Worm (Caenorhabditis elegans) whole organism, young adult: ENCODE measurements around the gene aakg-3.

Experiments used
- B0035.1 ChIP-seq: sonication (generic microtip); optimal IDR thresholded peaks from 2 replicates; lab custom pipeline; 2016; ENCODE audit warnings: missing genetic modification characterization, mild to moderate bottlenecking, missing compliant biosample characterization, missing genotype, missing genetic modification reagents
- B0261.1 ChIP-seq: sonication (generic microtip); optimal IDR thresholded peaks from 2 replicates; lab custom pipeline; 2016; ENCODE audit warnings: mild to moderate bottlenecking, missing genetic modification characterization, moderate library complexity, missing compliant biosample characterization
- C17E4.6 ChIP-seq: fragments of 200-800 bp; sonication (Bioruptor generic); IDR thresholded peaks from 2 replicates; pipeline ENCODE4 v1.3.6; 2022; ENCODE audit warnings: missing genetic modification reagents, missing genetic modification characterization, missing compliant biosample characterization
- D2030.7 ChIP-seq: fragments of 200-800 bp; sonication (Bioruptor generic); IDR thresholded peaks from 2 replicates; pipeline ENCODE4 v1.3.6; 2022; ENCODE audit warnings: missing genetic modification reagents, missing genetic modification characterization, missing compliant biosample characterization
- F23B12.7 ChIP-seq: sonication (generic microtip); optimal IDR thresholded peaks from 2 replicates; lab custom pipeline; 2017; ENCODE audit warnings: missing genetic modification characterization, mild to moderate bottlenecking, missing compliant biosample characterization, antibody characterized with exemption, moderate library complexity; ENCODE audit not compliant: insufficient read depth
- F33H1.4 ChIP-seq: fragments of 200-800 bp; sonication (Bioruptor generic); IDR thresholded peaks from 2 replicates; pipeline ENCODE4 v1.3.6; 2022; ENCODE audit warnings: missing genetic modification reagents, missing genetic modification characterization, missing compliant biosample characterization
- F52B5.7 ChIP-seq: sonication (generic microtip); optimal IDR thresholded peaks from 2 replicates; lab custom pipeline; 2016; ENCODE audit warnings: mild to moderate bottlenecking, missing genetic modification characterization, missing compliant biosample characterization
- F57C9.4 ChIP-seq: sonication (generic microtip); optimal IDR thresholded peaks from 2 replicates; lab custom pipeline; 2017; ENCODE audit warnings: mild to moderate bottlenecking, missing genetic modification characterization, missing compliant biosample characterization
- K11D2.4 ChIP-seq: fragments of 200-800 bp; sonication (Bioruptor generic); IDR thresholded peaks from 2 replicates; pipeline ENCODE4 v1.3.6; 2022; ENCODE audit warnings: missing genetic modification reagents, missing genetic modification characterization, missing compliant biosample characterization
- K12H6.12 ChIP-seq: fragments of 200-800 bp; sonication (Bioruptor generic); optimal IDR thresholded peaks from 2 replicates; lab custom pipeline; 2018; ENCODE audit warnings: mild to moderate bottlenecking, missing genetic modification characterization, missing compliant biosample characterization
- Y53F4B.3 ChIP-seq: fragments of 200-800 bp; sonication (Bioruptor generic); IDR thresholded peaks from 2 replicates; pipeline ENCODE4 v1.3.6; 2022; ENCODE audit warnings: missing genetic modification reagents, missing genetic modification characterization, missing compliant biosample characterization
- Y79H2A.3 ChIP-seq: fragments of 200-800 bp; sonication (Bioruptor generic); conservative IDR thresholded peaks from 2 replicates; pipeline ENCODE4 v1.3.6; 2022; ENCODE audit warnings: missing genetic modification reagents, missing genetic modification characterization, missing compliant biosample characterization
- Y95B8A.8 ChIP-seq: fragments of 200-800 bp; sonication (Bioruptor generic); IDR thresholded peaks from 2 replicates; pipeline ENCODE4 v1.3.6; 2022; ENCODE audit warnings: missing genetic modification reagents, missing genetic modification characterization, missing compliant biosample characterization
- bed-1 ChIP-seq: fragments of 200-800 bp; sonication (Bioruptor generic); IDR thresholded peaks from 2 replicates; pipeline ENCODE4 v1.3.6; 2022; ENCODE audit warnings: missing genetic modification reagents, missing genetic modification characterization, missing compliant biosample characterization
- ccch-3 ChIP-seq: fragments of 200-800 bp; sonication (Bioruptor generic); optimal IDR thresholded peaks from 2 replicates; lab custom pipeline; 2018; ENCODE audit warnings: mild to moderate bottlenecking, missing genetic modification characterization, missing compliant biosample characterization
- cebp-2 ChIP-seq: fragments of 200-800 bp; sonication (Bioruptor generic); IDR thresholded peaks from 2 replicates; pipeline ENCODE4 v1.3.6; 2022; ENCODE audit warnings: missing genetic modification characterization, missing compliant biosample characterization
- ceh-27 ChIP-seq: fragments of 200-800 bp; sonication (Bioruptor generic); optimal IDR thresholded peaks from 2 replicates; lab custom pipeline; 2018; ENCODE audit warnings: mild to moderate bottlenecking, missing genetic modification characterization, moderate library complexity, missing compliant biosample characterization
- ceh-58 ChIP-seq: fragments of 200-800 bp; sonication (Bioruptor generic); IDR thresholded peaks from 2 replicates; pipeline ENCODE4 v1.3.6; 2022; ENCODE audit warnings: missing genetic modification characterization, missing compliant biosample characterization
- ceh-79 ChIP-seq: sonication (generic microtip); optimal IDR thresholded peaks from 2 replicates; lab custom pipeline; 2017; ENCODE audit warnings: mild to moderate bottlenecking, missing genetic modification characterization, missing compliant biosample characterization
- dpl-1 ChIP-seq: fragments of 150-350 bp; optimal IDR thresholded peaks from 2 replicates; lab custom pipeline; 2014; ENCODE audit warnings: missing biosample characterization, missing genetic modification reagents, missing genetic modification characterization
- egl-18 ChIP-seq: fragments of 200-800 bp; sonication (Bioruptor generic); IDR thresholded peaks from 2 replicates; pipeline ENCODE4 v1.3.6; 2022; ENCODE audit warnings: missing genetic modification reagents, missing genetic modification characterization, missing compliant biosample characterization
- fkh-3 ChIP-seq: sonication (generic microtip); optimal IDR thresholded peaks from 2 replicates; lab custom pipeline; 2016; ENCODE audit warnings: mild to moderate bottlenecking, missing genetic modification characterization, missing compliant biosample characterization
- him-1 ChIP-seq: sonication (generic microtip); optimal IDR thresholded peaks from 2 replicates; lab custom pipeline; 2016; ENCODE audit warnings: missing genotype, missing genetic modification reagents, missing genetic modification characterization, missing compliant biosample characterization
- hlh-26 ChIP-seq: fragments of 200-800 bp; sonication (Bioruptor generic); conservative IDR thresholded peaks from 2 replicates; pipeline ENCODE4 v1.3.6; 2022; ENCODE audit warnings: missing genetic modification reagents, missing genetic modification characterization, missing compliant biosample characterization
- let-607 ChIP-seq, 2 experiments: fragments of 200-800 bp in 1 of 2; sonication (Bioruptor generic) in 1 of 2; sonication (generic microtip) in 1 of 2; optimal IDR thresholded peaks; 2 replicates each; lab custom pipeline; 2016 to 2018; ENCODE audit warnings: mild to moderate bottlenecking in 2 of 2, missing compliant biosample characterization in 2 of 2, missing genetic modification characterization in 2 of 2, moderate library complexity in 2 of 2, missing genotype in 1 of 2
- lin-35 ChIP-seq, 3 experiments: fragments of 150-350 bp in 2 of 3; sonication (generic microtip) in 1 of 3; optimal IDR thresholded peaks; 2 replicates each; lab custom pipeline; 2014 to 2018; ENCODE audit warnings: missing biosample characterization in 3 of 3, missing genetic modification characterization in 3 of 3, missing genetic modification reagents in 3 of 3
- lsy-27 ChIP-seq: sonication (generic microtip); optimal IDR thresholded peaks from 2 replicates; lab custom pipeline; 2017; ENCODE audit warnings: missing genetic modification characterization, mild to moderate bottlenecking, missing compliant biosample characterization, antibody characterized with exemption, missing genotype, borderline replicate concordance; ENCODE audit not compliant: insufficient read depth
- madf-8 ChIP-seq: fragments of 200-800 bp; sonication (Bioruptor generic); conservative IDR thresholded peaks from 2 replicates; pipeline ENCODE4 v1.3.6; 2022; ENCODE audit warnings: missing genetic modification reagents, missing genetic modification characterization, missing compliant biosample characterization
- mes-4 ChIP-seq: sonication (generic microtip); optimal IDR thresholded peaks from 2 replicates; lab custom pipeline; 2016; ENCODE audit warnings: missing genotype, missing genetic modification characterization, missing compliant biosample characterization
- mxl-1 ChIP-seq: sonication (generic microtip); optimal IDR thresholded peaks from 2 replicates; lab custom pipeline; 2016; ENCODE audit warnings: missing genetic modification characterization, missing compliant biosample characterization
- nfya-2 ChIP-seq: fragments of 200-800 bp; sonication (Bioruptor generic); IDR thresholded peaks from 2 replicates; pipeline ENCODE4 v1.3.6; 2022; ENCODE audit warnings: missing genetic modification reagents, missing genetic modification characterization, missing compliant biosample characterization
- nhr-179 ChIP-seq: sonication (generic microtip); optimal IDR thresholded peaks from 2 replicates; lab custom pipeline; 2016; ENCODE audit warnings: mild to moderate bottlenecking, missing genetic modification characterization, missing compliant biosample characterization
- rcor-1 ChIP-seq: fragments of 200-800 bp; sonication (Bioruptor generic); IDR thresholded peaks from 2 replicates; pipeline ENCODE4 v1.3.6; 2022; ENCODE audit warnings: missing genetic modification reagents, missing genetic modification characterization, missing compliant biosample characterization
- snpc-1.3 ChIP-seq: sonication (generic microtip); optimal IDR thresholded peaks from 2 replicates; lab custom pipeline; 2017; ENCODE audit warnings: missing genetic modification characterization, mild to moderate bottlenecking, missing compliant biosample characterization, antibody characterized with exemption, moderate library complexity, missing genotype, missing genetic modification reagents; ENCODE audit not compliant: insufficient read depth
- tbp1 ChIP-seq: fragments of 200-800 bp; sonication (Bioruptor generic); optimal IDR thresholded peaks from 2 replicates; lab custom pipeline; 2018; ENCODE audit warnings: mild to moderate bottlenecking, missing genetic modification characterization, missing compliant biosample characterization
- ztf-18 ChIP-seq: sonication (generic microtip); optimal IDR thresholded peaks from 2 replicates; lab custom pipeline; 2016; ENCODE audit warnings: missing genotype, mild to moderate bottlenecking, missing genetic modification characterization, missing compliant biosample characterization
- ztf-6 ChIP-seq: fragments of 200-800 bp; sonication (Bioruptor generic); IDR thresholded peaks from 2 replicates; pipeline ENCODE4 v1.3.6; 2022; ENCODE audit warnings: missing genetic modification reagents, missing genetic modification characterization, missing compliant biosample characterization

Gene aakg-3

ce11 chrX:2999652-3000051 lies 23.4 kb downstream of the aakg-3 start, which contains the start of gene Y41G9A.17:
Gene Y41G9A.17, minus strand, starts transcription at chrX:2999752.
- no peak for TF ChIP-seq snpc-1.3 (tag; lab: Kevin White, UChicago)
- TF ChIP-seq rcor-1: no peak
- no peak for TF ChIP-seq lin-35 (GFP tag; optimal IDR thresholded peaks at IDR 0.05; lab: Kevin White, UChicago)
- no peak for TF ChIP-seq tbp1 (GFP tag; lab: Kevin White, UChicago)
- TF ChIP-seq nfya-2: no peak
- no peak for TF ChIP-seq fkh-3 (tag; lab: Kevin White, UChicago)
- TF ChIP-seq ccch-3: no peak
- no peak for TF ChIP-seq mxl-1
- no peak for TF ChIP-seq F33H1.4 (GFP tag; lab: Robert Waterston, UW)
- no peak for TF ChIP-seq F23B12.7 (tag; lab: Kevin White, UChicago)
- no peak for TF ChIP-seq ztf-6
- no peak for TF ChIP-seq ztf-18 (tag; lab: Kevin White, UChicago)
- TF ChIP-seq ceh-79 (tag; lab: Kevin White, UChicago): no peak
- no peak for TF ChIP-seq Y95B8A.8 (GFP tag; lab: Robert Waterston, UW)

DNA sequence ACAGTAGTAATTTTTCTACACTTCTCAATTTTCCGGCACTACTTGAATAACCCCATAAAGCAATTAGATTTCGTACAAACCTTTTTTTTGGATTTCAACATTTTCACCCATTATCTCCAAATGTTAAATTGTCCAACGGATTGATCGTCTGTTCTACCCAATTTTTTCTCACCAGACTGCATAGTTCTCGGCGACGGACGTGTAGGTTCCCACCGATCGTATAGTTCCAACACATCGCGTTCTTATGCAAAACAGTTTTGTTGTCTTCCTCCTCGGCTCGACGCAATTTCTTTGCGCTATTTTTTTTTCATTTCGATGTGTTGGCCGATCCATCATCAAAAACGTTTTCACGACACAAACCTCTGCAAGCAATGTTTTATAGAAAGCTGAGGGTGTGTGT lies 27.5 kb downstream of the aakg-3 start, which contains the start of gene Y41G9A.6:
Y41G9A.6 (minus strand) TSS at position 101 of the 400 bp plus-strand sequence.
- TF ChIP-seq D2030.7 (GFP tag; lab: Robert Waterston, UW): no peak
- no peak for TF ChIP-seq B0035.1 (tag; lab: Kevin White, UChicago)
- TF ChIP-seq madf-8 (GFP tag; lab: Robert Waterston, UW): no peak
- no peak for TF ChIP-seq C17E4.6
- TF ChIP-seq mes-4 (tag; lab: Kevin White, UChicago): no peak
- no peak for TF ChIP-seq Y53F4B.3
- no peak for TF ChIP-seq cebp-2 (GFP tag; lab: Robert Waterston, UW)
- no peak for TF ChIP-seq F57C9.4
- TF ChIP-seq hlh-26 (GFP tag; lab: Robert Waterston, UW): no peak
- TF ChIP-seq K11D2.4: no peak
- TF ChIP-seq ceh-27 (GFP tag; lab: Kevin White, UChicago): no peak
- no peak for TF ChIP-seq egl-18
- no peak for TF ChIP-seq ccch-3
- TF ChIP-seq bed-1 (GFP tag; lab: Robert Waterston, UW): no peak
- no peak for TF ChIP-seq dpl-1
- no peak for TF ChIP-seq nhr-179 (tag; lab: Kevin White, UChicago)

- TF ChIP-seq him-1 (tag; lab: Kevin White, UChicago) (no peak), let-607 (tag; optimal IDR thresholded peaks at IDR 0.05; lab: Kevin White, UChicago) (no peak)
- TF ChIP-seq, all 124 proteins: peak for 0
Measured at ce11 chrX:3009190-3009589, 32.9 kb downstream of the aakg-3 start, which contains the start of gene Y48D7A.1. Gene Y48D7A.1, plus strand, starts transcription at chrX:3009490.

DNA sequence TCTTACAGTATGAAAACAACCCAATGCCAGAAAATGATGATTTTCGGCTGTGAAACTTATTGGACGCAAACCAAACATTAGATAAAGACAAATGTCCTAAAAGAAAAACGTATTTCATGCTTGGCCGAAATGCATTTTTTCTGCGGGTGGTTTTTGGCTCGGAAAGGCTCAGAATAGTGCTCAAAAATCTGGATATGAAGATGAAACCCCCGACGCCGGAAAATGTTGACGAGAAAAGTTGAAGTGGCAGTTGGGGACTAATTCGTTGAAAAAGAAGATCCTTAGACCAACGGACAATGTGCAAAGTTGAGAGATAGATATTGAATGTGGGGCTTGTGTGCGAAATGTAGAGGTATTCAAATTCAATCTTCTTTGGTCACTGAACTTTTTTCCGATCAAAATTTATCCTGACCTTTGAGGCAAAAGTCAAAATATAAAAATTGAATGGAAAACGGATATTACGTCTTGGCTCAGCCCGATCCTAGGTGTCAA lies 42.3 kb downstream of the aakg-3 start, which contains the start of gene flp-18:
flp-18 (minus strand) TSS at position 51 of the 492 bp plus-strand sequence.
- TF ChIP-seq ccch-3 (no peak), ceh-58 (GFP tag; lab: Robert Waterston, UW) (no peak), B0261.1 (no peak), dpl-1 (no peak), K12H6.12 (tag; lab: Kevin White, UChicago) (no peak), Y95B8A.8 (GFP tag; lab: Robert Waterston, UW) (no peak), cebp-2 (GFP tag; lab: Robert Waterston, UW) (no peak), F52B5.7 (tag; lab: Kevin White, UChicago) (no peak), F57C9.4 (no peak), ztf-18 (tag; lab: Kevin White, UChicago) (no peak), lsy-27 (tag; lab: Kevin White, UChicago) (no peak), Y79H2A.3 (GFP tag; lab: Robert Waterston, UW) (no peak)
